Worm (Caenorhabditis elegans) whole organism, L3 larva: ENCODE measurements around the gene C11G6.2.

Experiments used
- ama-1 ChIP-seq: fragments of 150-350 bp; optimal IDR thresholded peaks from 2 replicates; lab custom pipeline; 2018
- nhr-25 ChIP-seq: sonication (generic microtip); optimal IDR thresholded peaks from 2 replicates; lab custom pipeline; 2017; ENCODE audit warnings: missing biosample characterization, missing genetic modification characterization
- unc-62 ChIP-seq: fragments of 150-350 bp; sonication (generic microtip); optimal IDR thresholded peaks from 4 replicates; lab custom pipeline; 2014; ENCODE audit warnings: missing biosample characterization, missing genetic modification reagents, missing genetic modification characterization

DNA sequence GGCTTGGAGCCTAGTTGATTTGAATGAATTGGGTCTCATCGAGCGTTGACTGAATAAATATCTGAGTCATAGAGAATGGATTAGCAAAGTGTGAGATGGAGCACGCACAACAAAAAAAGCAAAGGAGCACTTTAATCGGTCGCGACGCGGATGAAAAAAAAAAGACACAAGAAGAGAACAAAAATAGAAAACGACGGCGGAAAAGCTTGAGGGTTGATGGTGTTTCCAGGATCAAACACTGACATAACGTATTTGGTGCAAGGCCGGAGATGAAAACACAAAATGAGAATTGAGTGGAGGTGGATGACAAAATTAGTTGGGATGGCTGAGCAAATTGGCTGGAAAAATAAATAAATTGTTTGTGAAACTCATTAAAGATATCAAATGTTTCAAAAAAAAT lies 35.5 kb upstream of the C11G6.2 start, which contains the start of gene F52E10.4:
- TF ChIP-seq unc-62 (GFP tag; lab: Kevin White, UChicago) (no peak), ama-1 (no peak), nhr-25 (no peak)
